Fruit fly (Drosophila melanogaster): ENCODE measurements around the gene CG45428.
A peak's percentile ranks its signal among the peaks of the same experiment; 100 is the strongest.

CG45428 gene

dm6 chr3L:22863367-22864078, 26.7 kb upstream of the CG45428 start, which contains the start of gene CG33169 (continued):
- TF ChIP-seq dac (GFP tag; optimal IDR thresholded peaks at IDR 0.05), result peak; percentile 18
- TF ChIP-seq Ets21C (GFP tag; optimal IDR thresholded peaks at IDR 0.05), result peak; percentile 44
- TF ChIP-seq CG9139 (GFP tag; optimal IDR thresholded peaks at IDR 0.05), result no peak
- peak; percentile 61 for TF ChIP-seq dsx (GFP tag; optimal IDR thresholded peaks at IDR 0.05; ENCODE audit: poor library complexity, severe bottlenecking)
- TF ChIP-seq Hr38 (GFP tag; optimal IDR thresholded peaks at IDR 0.05), result no peak
- peak; percentile 73 for TF ChIP-seq CG3919 (GFP tag; optimal IDR thresholded peaks at IDR 0.05)
- peak; percentile 67 for TF ChIP-seq CG11902 (GFP tag; optimal IDR thresholded peaks at IDR 0.05)
- TF ChIP-seq CG8119 (GFP tag; IDR thresholded peaks at IDR 0.05), result no peak
- TF ChIP-seq cyc (GFP tag; optimal IDR thresholded peaks at IDR 0.05), result peak; percentile 84
- no peak for TF ChIP-seq Hr4 (GFP tag; optimal IDR thresholded peaks at IDR 0.05)
- TF ChIP-seq ss (GFP tag; optimal IDR thresholded peaks at IDR 0.05), result peak in 1 of 2 experiments; percentile 49
- peak; percentile 70 for TF ChIP-seq lz (GFP tag; optimal IDR thresholded peaks at IDR 0.05)
- peak; percentile 53 for TF ChIP-seq OdsH (GFP tag; optimal IDR thresholded peaks at IDR 0.05)
- peak; percentile 81 for TF ChIP-seq vri (GFP tag; optimal IDR thresholded peaks at IDR 0.05)
- TF ChIP-seq CG7368 (GFP tag; optimal IDR thresholded peaks at IDR 0.05), result peak; percentile 37
- peak; percentile 92 for TF ChIP-seq Eip75B (GFP tag; optimal IDR thresholded peaks at IDR 0.05)
- peak; percentile 85 for TF ChIP-seq CG31627 (GFP tag; optimal IDR thresholded peaks at IDR 0.05)
- peak; percentile 36 for TF ChIP-seq Smox (GFP tag; optimal IDR thresholded peaks at IDR 0.05)
- TF ChIP-seq CG4318 (GFP tag; optimal IDR thresholded peaks at IDR 0.05), result no peak
- no peak for TF ChIP-seq CG11762 (GFP tag; optimal IDR thresholded peaks at IDR 0.05; ENCODE audit: insufficient read depth)
- peak; percentile 36 for TF ChIP-seq CG6854 (GFP tag; optimal IDR thresholded peaks at IDR 0.05)
- peak; percentile 65 for TF ChIP-seq topi (GFP tag; optimal IDR thresholded peaks at IDR 0.05)
- TF ChIP-seq Sox14 (GFP tag; optimal IDR thresholded peaks at IDR 0.05), result peak; percentile 77
- peak; percentile 1 for TF ChIP-seq Sox15 (GFP tag; optimal IDR thresholded peaks at IDR 0.05)
- TF ChIP-seq eg (GFP tag; IDR thresholded peaks at IDR 0.05), result peak; percentile 74
- TF ChIP-seq fd59A (GFP tag; optimal IDR thresholded peaks at IDR 0.05), result peak; percentile 23
- peak; percentile 74 for TF ChIP-seq esn (GFP tag; optimal IDR thresholded peaks at IDR 0.05)
- peak; percentile 96 for TF ChIP-seq achi (GFP tag; optimal IDR thresholded peaks at IDR 0.05)
- peak; percentile 48 for TF ChIP-seq CG6792 (GFP tag; optimal IDR thresholded peaks at IDR 0.05)
- no peak for TF ChIP-seq CG15336 (GFP tag; IDR thresholded peaks at IDR 0.05)

dm6 chr3L:22860487-22860886, 23.6 kb upstream of the CG45428 start, which contains the start of gene CG13239:
TSS of gene CG13239 (plus strand) at chr3L:22860787.
- TF ChIP-seq Sox15 (GFP tag; optimal IDR thresholded peaks at IDR 0.05) (no peak), Met (GFP tag; optimal IDR thresholded peaks at IDR 0.05) (no peak), CG31627 (GFP tag; optimal IDR thresholded peaks at IDR 0.05) (no peak), CG10669 (GFP tag; optimal IDR thresholded peaks at IDR 0.05) (no peak), CG11762 (GFP tag; optimal IDR thresholded peaks at IDR 0.05; ENCODE audit: insufficient read depth) (no peak), ss (GFP tag; optimal IDR thresholded peaks at IDR 0.05) (no peak), Blimp-1 (GFP tag; optimal IDR thresholded peaks at IDR 0.05) (no peak), dsx (GFP tag; optimal IDR thresholded peaks at IDR 0.05; ENCODE audit: poor library complexity, severe bottlenecking) (no peak), acj6 (GFP tag; optimal IDR thresholded peaks at IDR 0.05) (no peak), Ets96B (tag; optimal IDR thresholded peaks at IDR 0.05) (no peak), topi (GFP tag; optimal IDR thresholded peaks at IDR 0.05) (no peak), Eip78C (GFP tag) (no peak), Sox102F (GFP tag; optimal IDR thresholded peaks at IDR 0.05) (no peak), CG8632 (GFP tag; optimal IDR thresholded peaks at IDR 0.05) (no peak), esn (GFP tag; optimal IDR thresholded peaks at IDR 0.05) (no peak), Eip75B (GFP tag; optimal IDR thresholded peaks at IDR 0.05) (no peak)
